Worm (Caenorhabditis elegans) whole organism, midembryonic: ENCODE results near the gene C06C6.8.

Experiments used
- T22C8.4 ChIP-seq: fragments of 200-800 bp; sonication (Bioruptor generic); IDR thresholded peaks from 2 replicates; pipeline ENCODE4 v1.3.6; 2022; ENCODE audit warnings: missing genetic modification characterization, missing compliant biosample characterization
- flt-1 ChIP-seq: fragments of 200-800 bp; sonication (Bioruptor generic); IDR thresholded peaks from 2 replicates; pipeline ENCODE4 v1.3.6; 2022; ENCODE audit warnings: missing genetic modification characterization, missing compliant biosample characterization
- ref-1 ChIP-seq: fragments of 200-800 bp; sonication (Bioruptor generic); conservative IDR thresholded peaks from 2 replicates; pipeline ENCODE4 v1.3.6; 2022; ENCODE audit warnings: missing genetic modification reagents, missing genetic modification characterization, missing compliant biosample characterization
- tab-1 ChIP-seq: fragments of 200-800 bp; sonication (Bioruptor generic); IDR thresholded peaks from 2 replicates; pipeline ENCODE4 v1.3.6; 2022; ENCODE audit warnings: missing genetic modification characterization, missing compliant biosample characterization
- ztf-23 ChIP-seq: fragments of 200-800 bp; sonication (Bioruptor generic); IDR thresholded peaks from 2 replicates; pipeline ENCODE4 v1.3.6; 2022; ENCODE audit warnings: missing genetic modification reagents, missing genetic modification characterization, missing compliant biosample characterization
- ztf-29 ChIP-seq: fragments of 200-800 bp; sonication (Bioruptor generic); IDR thresholded peaks from 2 replicates; pipeline ENCODE4 v1.3.6; 2022; ENCODE audit warnings: missing genetic modification reagents, missing genetic modification characterization, missing compliant biosample characterization

ce11 chrV:16043686-16044085, 46.8 kb downstream of the C06C6.8 start:
- TF ChIP-seq flt-1 (GFP tag; lab: Robert Waterston, UW) (no peak), ztf-29 (no peak), ref-1 (GFP tag; lab: Robert Waterston, UW) (no peak), tab-1 (GFP tag; lab: Robert Waterston, UW) (no peak), ztf-23 (GFP tag; lab: Robert Waterston, UW) (no peak), T22C8.4 (GFP tag; lab: Robert Waterston, UW) (no peak)
